Fruit fly (Drosophila melanogaster): ENCODE measurements around the gene CG32640.

CG32640 gene

dm6 chrX:13192239-13192638, 14.4 kb downstream of the CG32640 start:
- no peak for TF ChIP-seq CG8319 (GFP tag; optimal IDR thresholded peaks at IDR 0.05)
- TF ChIP-seq ss (GFP tag; optimal IDR thresholded peaks at IDR 0.05): no peak
- TF ChIP-seq CG15336 (GFP tag; IDR thresholded peaks at IDR 0.05): no peak
- no peak for TF ChIP-seq CG6808 (GFP tag; optimal IDR thresholded peaks at IDR 0.05)
- no peak for TF ChIP-seq achi (GFP tag; optimal IDR thresholded peaks at IDR 0.05)
- no peak for TF ChIP-seq Lpt (GFP tag; optimal IDR thresholded peaks at IDR 0.05)
- no peak for TF ChIP-seq CG32006 (GFP tag; optimal IDR thresholded peaks at IDR 0.05)

dm6 chrX:13194249-13194648, 16.4 kb downstream of the CG32640 start, which contains the start of gene Coq5:
Coq5 (minus strand) TSS chrX:13194551.
- TF ChIP-seq fd85E (GFP tag; optimal IDR thresholded peaks at IDR 0.05) (no peak), OdsH (GFP tag; optimal IDR thresholded peaks at IDR 0.05) (no peak), Ets96B (tag; optimal IDR thresholded peaks at IDR 0.05) (no peak), Ets21C (GFP tag; optimal IDR thresholded peaks at IDR 0.05) (no peak), CG11762 (GFP tag; optimal IDR thresholded peaks at IDR 0.05; ENCODE audit: insufficient read depth) (no peak), CG7368 (GFP tag; optimal IDR thresholded peaks at IDR 0.05) (no peak), salr (GFP tag; optimal IDR thresholded peaks at IDR 0.05) (no peak), CG9139 (GFP tag; optimal IDR thresholded peaks at IDR 0.05) (no peak), dsx (GFP tag; optimal IDR thresholded peaks at IDR 0.05; ENCODE audit: poor library complexity, severe bottlenecking) (no peak), CG6854 (GFP tag; optimal IDR thresholded peaks at IDR 0.05) (no peak), fkh (GFP tag; optimal IDR thresholded peaks at IDR 0.05) (no peak), CG8119 (GFP tag; IDR thresholded peaks at IDR 0.05) (no peak), CG11902 (GFP tag; optimal IDR thresholded peaks at IDR 0.05) (no peak), Sox14 (GFP tag; optimal IDR thresholded peaks at IDR 0.05) (no peak), Hr38 (GFP tag; optimal IDR thresholded peaks at IDR 0.05) (no peak), CG3032 (tag; optimal IDR thresholded peaks at IDR 0.05) (no peak), Sox15 (GFP tag; optimal IDR thresholded peaks at IDR 0.05) (no peak)

- no peak for TF ChIP-seq Hr4 (GFP tag; optimal IDR thresholded peaks at IDR 0.05)
- no peak for TF ChIP-seq pdm3 (GFP tag; optimal IDR thresholded peaks at IDR 0.05)
- no peak for TF ChIP-seq Smox (GFP tag; optimal IDR thresholded peaks at IDR 0.05)
- no peak for TF ChIP-seq CG11902 (GFP tag; optimal IDR thresholded peaks at IDR 0.05)
- TF ChIP-seq CG32006 (GFP tag; optimal IDR thresholded peaks at IDR 0.05): no peak
- TF ChIP-seq Sox15 (GFP tag; optimal IDR thresholded peaks at IDR 0.05): no peak
Observed at dm6 chrX:13202162-13202561, 24.4 kb downstream of the CG32640 start, which contains the start of gene CG44437. CG44437 (minus strand) TSS chrX:13202262.

- TF ChIP-seq Hr4 (GFP tag; optimal IDR thresholded peaks at IDR 0.05) (no peak), CG1621 (tag; optimal IDR thresholded peaks at IDR 0.05) (no peak), CG16779 (tag; optimal IDR thresholded peaks at IDR 0.05) (no peak)
Observed at dm6 chrX:13204718-13205117, 26.9 kb downstream of the CG32640 start.

- TF ChIP-seq OdsH (GFP tag; optimal IDR thresholded peaks at IDR 0.05): no peak
- TF ChIP-seq esn (GFP tag; optimal IDR thresholded peaks at IDR 0.05): peak; percentile 3
- TF ChIP-seq CG11902 (GFP tag; optimal IDR thresholded peaks at IDR 0.05): no peak
- no peak for TF ChIP-seq CG10669 (GFP tag; optimal IDR thresholded peaks at IDR 0.05)
- no peak for TF ChIP-seq CG9139 (GFP tag; optimal IDR thresholded peaks at IDR 0.05)
- TF ChIP-seq CG6276 (GFP tag; optimal IDR thresholded peaks at IDR 0.05): no peak
- TF ChIP-seq Hr39 (GFP tag; optimal IDR thresholded peaks at IDR 0.05): no peak
- no peak for TF ChIP-seq pdm3 (GFP tag; optimal IDR thresholded peaks at IDR 0.05)
- no peak for TF ChIP-seq Ets96B (tag; optimal IDR thresholded peaks at IDR 0.05)
- TF ChIP-seq net (GFP tag; optimal IDR thresholded peaks at IDR 0.05): no peak
- TF ChIP-seq achi (GFP tag; optimal IDR thresholded peaks at IDR 0.05): peak; percentile 43
- TF ChIP-seq Smox (GFP tag; optimal IDR thresholded peaks at IDR 0.05): no peak
- TF ChIP-seq Eip93F (GFP tag; optimal IDR thresholded peaks at IDR 0.05): no peak
- peak; percentile 21 for TF ChIP-seq CG34406 (GFP tag; optimal IDR thresholded peaks at IDR 0.05)
- no peak for TF ChIP-seq cyc (GFP tag; optimal IDR thresholded peaks at IDR 0.05)
- TF ChIP-seq Hr4 (GFP tag; optimal IDR thresholded peaks at IDR 0.05): no peak
- TF ChIP-seq CG10631 (GFP tag; optimal IDR thresholded peaks at IDR 0.05): no peak
- no peak for TF ChIP-seq Sox14 (GFP tag; optimal IDR thresholded peaks at IDR 0.05)
- no peak for TF ChIP-seq CG6808 (GFP tag; optimal IDR thresholded peaks at IDR 0.05)
- no peak for TF ChIP-seq CG6163 (GFP tag; IDR thresholded peaks at IDR 0.05)
- peak; percentile 7 for TF ChIP-seq CG8632 (GFP tag; optimal IDR thresholded peaks at IDR 0.05)
- no peak for TF ChIP-seq ss (GFP tag; optimal IDR thresholded peaks at IDR 0.05)
- TF ChIP-seq dsx (GFP tag; optimal IDR thresholded peaks at IDR 0.05; ENCODE audit: poor library complexity, severe bottlenecking): no peak
- no peak for TF ChIP-seq Hr38 (GFP tag; optimal IDR thresholded peaks at IDR 0.05)
- TF ChIP-seq CG6792 (GFP tag; optimal IDR thresholded peaks at IDR 0.05): no peak
- TF ChIP-seq spab (GFP tag; optimal IDR thresholded peaks at IDR 0.05): no peak
- no peak for TF ChIP-seq CG3032 (tag; optimal IDR thresholded peaks at IDR 0.05)
Observed at dm6 chrX:13208075-13208474, 30.3 kb downstream of the CG32640 start.

All from whole organism, prepupa.